Fruit fly (Drosophila melanogaster) whole organism, embryonic: ENCODE data around the gene CG8176.

Experiments
- CG10209 ChIP-seq: fragments of 200-800 bp; sonication (Bioruptor generic); optimal IDR thresholded peaks from 3 replicates; lab custom pipeline; 2017; ENCODE audit warnings: missing biosample characterization, mild to moderate bottlenecking, missing genetic modification characterization, missing genetic modification reagents
- CG10462 ChIP-seq: fragments of 200-800 bp; sonication (Bioruptor generic); optimal IDR thresholded peaks from 2 replicates; lab custom pipeline; 2016; ENCODE audit warnings: missing biosample characterization, missing genetic modification characterization
- CG11560 ChIP-seq: fragments of 200-800 bp; sonication (Bioruptor generic); IDR thresholded peaks from 3 replicates; pipeline ENCODE4 v1.3.6; 2022; ENCODE audit warnings: missing biosample characterization, missing genetic modification characterization
- CG11695 ChIP-seq: fragments of 200-800 bp; sonication (Bioruptor generic); IDR thresholded peaks from 3 replicates; pipeline ENCODE4 v1.3.6; 2022; ENCODE audit warnings: missing biosample characterization, missing genetic modification characterization
- CG1233 ChIP-seq: fragments of 200-800 bp; sonication (Bioruptor generic); optimal IDR thresholded peaks from 4 replicates; lab custom pipeline; 2018; ENCODE audit warnings: missing biosample characterization, mild to moderate bottlenecking, missing genetic modification characterization
- CG12659 ChIP-seq: fragments of 200-800 bp; sonication (Bioruptor generic); optimal IDR thresholded peaks from 3 replicates; lab custom pipeline; 2017; ENCODE audit warnings: mild to moderate bottlenecking, missing biosample characterization, missing genetic modification reagents, missing genetic modification characterization
- CG13123 ChIP-seq: fragments of 200-800 bp; sonication (Bioruptor generic); optimal IDR thresholded peaks from 2 replicates; lab custom pipeline; 2016; ENCODE audit warnings: missing biosample characterization, missing genetic modification characterization
- CG15011 ChIP-seq: fragments of 200-800 bp; sonication (Bioruptor generic); optimal IDR thresholded peaks from 3 replicates; lab custom pipeline; 2018; ENCODE audit warnings: missing biosample characterization, mild to moderate bottlenecking, missing genetic modification characterization
- CG1529 ChIP-seq: fragments of 200-800 bp; sonication (Bioruptor generic); optimal IDR thresholded peaks from 3 replicates; lab custom pipeline; 2018; ENCODE audit warnings: missing biosample characterization, missing genetic modification characterization
- CG2120 ChIP-seq: fragments of 200-800 bp; sonication (Bioruptor generic); optimal IDR thresholded peaks from 3 replicates; lab custom pipeline; 2016; ENCODE audit warnings: missing biosample characterization, missing genetic modification characterization
- CG2875 ChIP-seq: fragments of 200-800 bp; sonication (Bioruptor generic); optimal IDR thresholded peaks from 2 replicates; lab custom pipeline; 2017; ENCODE audit warnings: missing biosample characterization, mild to moderate bottlenecking, missing genetic modification characterization, missing genetic modification reagents
- CG9215 ChIP-seq: fragments of 200-800 bp; sonication (Bioruptor generic); IDR thresholded peaks from 2 replicates; pipeline ENCODE4 v1.3.6; 2022; ENCODE audit warnings: missing biosample characterization, missing genetic modification characterization
- Camta ChIP-seq: fragments of 200-800 bp; sonication (Bioruptor generic); optimal IDR thresholded peaks from 2 replicates; lab custom pipeline; 2016; ENCODE audit warnings: missing biosample characterization, missing genetic modification characterization
- CoRest ChIP-seq: fragments of 200-800 bp; sonication (Bioruptor generic); optimal IDR thresholded peaks from 3 replicates; lab custom pipeline; 2018; ENCODE audit warnings: missing biosample characterization, mild to moderate bottlenecking, missing genetic modification characterization, moderate library complexity
- Hey ChIP-seq: fragments of 200-800 bp; sonication (Bioruptor generic); optimal IDR thresholded peaks from 3 replicates; lab custom pipeline; 2018; ENCODE audit warnings: missing biosample characterization, mild to moderate bottlenecking, missing genetic modification characterization
- MBD-R2 ChIP-seq: fragments of 200-800 bp; sonication (Bioruptor generic); IDR thresholded peaks from 2 replicates; pipeline ENCODE4 v1.3.6; 2022; ENCODE audit warnings: missing biosample characterization, missing genetic modification characterization
- Meics ChIP-seq: fragments of 200-800 bp; sonication (Bioruptor generic); optimal IDR thresholded peaks from 2 replicates; lab custom pipeline; 2017; ENCODE audit warnings: missing biosample characterization, mild to moderate bottlenecking, missing genetic modification characterization
- Mrtf ChIP-seq: fragments of 200-800 bp; sonication (Bioruptor generic); IDR thresholded peaks from 3 replicates; pipeline ENCODE4 v1.3.6; 2022; ENCODE audit warnings: missing biosample characterization, missing genetic modification characterization
- Nf-YA ChIP-seq: fragments of 200-800 bp; sonication (Bioruptor generic); IDR thresholded peaks from 2 replicates; pipeline ENCODE4 v1.3.6; 2022; ENCODE audit warnings: missing biosample characterization, missing genetic modification characterization
- Nf-YC ChIP-seq: fragments of 200-800 bp; optimal IDR thresholded peaks from 3 replicates; lab custom pipeline; 2019; ENCODE audit warnings: missing biosample characterization, mild to moderate bottlenecking, missing genetic modification characterization, moderate library complexity
- Rx ChIP-seq: fragments of 200-800 bp; sonication (Bioruptor generic); IDR thresholded peaks from 2 replicates; pipeline ENCODE4 v1.3.6; 2022; ENCODE audit warnings: missing biosample characterization, missing genetic modification characterization
- Sox100B ChIP-seq: fragments of 200-800 bp; sonication (Bioruptor generic); optimal IDR thresholded peaks from 3 replicates; lab custom pipeline; 2018; ENCODE audit warnings: missing biosample characterization, mild to moderate bottlenecking, missing genetic modification characterization
- Xrp1 ChIP-seq: fragments of 200-800 bp; sonication (Bioruptor generic); IDR thresholded peaks from 2 replicates; pipeline ENCODE4 v1.3.6; 2022; ENCODE audit warnings: missing biosample characterization, missing genetic modification characterization
- abd-A ChIP-seq: fragments of 200-800 bp; sonication (Bioruptor generic); optimal IDR thresholded peaks from 3 replicates; lab custom pipeline; 2019; ENCODE audit warnings: missing biosample characterization, mild to moderate bottlenecking, missing genetic modification characterization, moderate library complexity
- ac ChIP-seq: fragments of 200-800 bp; sonication (Bioruptor generic); optimal IDR thresholded peaks from 3 replicates; lab custom pipeline; 2017; ENCODE audit warnings: missing biosample characterization, mild to moderate bottlenecking, missing genetic modification characterization
- ash1 ChIP-seq: fragments of 200-800 bp; sonication (Bioruptor generic); optimal IDR thresholded peaks from 2 replicates; lab custom pipeline; 2018; ENCODE audit warnings: missing biosample characterization, mild to moderate bottlenecking, missing genetic modification characterization
- bowl ChIP-seq: fragments of 200-800 bp; sonication (Bioruptor generic); IDR thresholded peaks from 2 replicates; pipeline ENCODE4 v1.3.6; 2022; ENCODE audit warnings: missing biosample characterization, missing genetic modification characterization
- chinmo ChIP-seq: fragments of 200-800 bp; sonication (Bioruptor generic); IDR thresholded peaks from 4 replicates; pipeline ENCODE4 v1.3.6; 2022; ENCODE audit warnings: missing biosample characterization, missing genetic modification characterization; ENCODE audit not compliant: partially characterized antibody
- chn ChIP-seq: fragments of 200-800 bp; sonication (Bioruptor generic); optimal IDR thresholded peaks from 2 replicates; lab custom pipeline; 2016; ENCODE audit warnings: missing biosample characterization, missing genetic modification characterization
- corto ChIP-seq: fragments of 200-800 bp; sonication (Bioruptor generic); optimal IDR thresholded peaks from 2 replicates; lab custom pipeline; 2016; ENCODE audit warnings: missing biosample characterization, mild to moderate bottlenecking, missing genetic modification characterization, moderate library complexity
- cwo ChIP-seq: fragments of 200-800 bp; sonication (Bioruptor generic); optimal IDR thresholded peaks from 3 replicates; lab custom pipeline; 2017; ENCODE audit warnings: missing biosample characterization, missing genetic modification characterization, mild to moderate bottlenecking, moderate library complexity, missing genetic modification reagents
- danr ChIP-seq: fragments of 200-800 bp; sonication (Bioruptor generic); IDR thresholded peaks from 2 replicates; pipeline ENCODE4 v1.3.6; 2022; ENCODE audit warnings: missing biosample characterization, missing genetic modification characterization
- dm ChIP-seq: fragments of 200-800 bp; sonication (Bioruptor generic); optimal IDR thresholded peaks from 3 replicates; lab custom pipeline; 2016; ENCODE audit warnings: missing biosample characterization, missing genetic modification characterization
- dpn ChIP-seq, 2 experiments: fragments of 200-800 bp; sonication (Bioruptor generic); optimal IDR thresholded peaks; 3 replicates each; lab custom pipeline; 2016; ENCODE audit warnings: missing biosample characterization in 2 of 2, missing genetic modification characterization in 2 of 2
- exex ChIP-seq: fragments of 200-800 bp; sonication (Bioruptor generic); optimal IDR thresholded peaks from 4 replicates; lab custom pipeline; 2018; ENCODE audit warnings: missing biosample characterization, mild to moderate bottlenecking, missing genetic modification characterization, moderate library complexity
- fd3F ChIP-seq: fragments of 200-800 bp; sonication (Bioruptor generic); optimal IDR thresholded peaks from 2 replicates; lab custom pipeline; 2018; ENCODE audit warnings: missing biosample characterization, mild to moderate bottlenecking, missing genetic modification characterization, moderate library complexity
- fd64A ChIP-seq: fragments of 200-800 bp; sonication (Bioruptor generic); optimal IDR thresholded peaks from 3 replicates; lab custom pipeline; 2018; ENCODE audit warnings: missing biosample characterization, mild to moderate bottlenecking, missing genetic modification characterization
- gce ChIP-seq: fragments of 200-800 bp; sonication (Bioruptor generic); IDR thresholded peaks from 3 replicates; pipeline ENCODE4 v1.3.6; 2022; ENCODE audit warnings: missing biosample characterization, missing genetic modification characterization
- gfzf ChIP-seq: fragments of 200-800 bp; sonication (Bioruptor generic); optimal IDR thresholded peaks from 2 replicates; lab custom pipeline; 2016; ENCODE audit warnings: missing biosample characterization, mild to moderate bottlenecking, missing genetic modification characterization, moderate library complexity
- org-1 ChIP-seq: fragments of 200-800 bp; sonication (Bioruptor generic); optimal IDR thresholded peaks from 2 replicates; lab custom pipeline; 2017; ENCODE audit warnings: missing biosample characterization, missing genetic modification characterization
- schlank ChIP-seq: fragments of 200-800 bp; sonication (Bioruptor generic); optimal IDR thresholded peaks from 2 replicates; lab custom pipeline; 2018; ENCODE audit warnings: missing biosample characterization, mild to moderate bottlenecking, missing genetic modification characterization
- sisA ChIP-seq: fragments of 200-800 bp; sonication (Bioruptor generic); IDR thresholded peaks from 2 replicates; pipeline ENCODE4 v1.3.6; 2022; ENCODE audit warnings: missing biosample characterization, missing genetic modification characterization
- slbo ChIP-seq: fragments of 200-800 bp; sonication (Bioruptor generic); IDR thresholded peaks from 2 replicates; pipeline ENCODE4 v1.3.6; 2022; ENCODE audit warnings: missing biosample characterization, missing genetic modification characterization
- tap ChIP-seq: fragments of 200-800 bp; optimal IDR thresholded peaks from 3 replicates; lab custom pipeline; 2019; ENCODE audit warnings: missing biosample characterization, mild to moderate bottlenecking, missing genetic modification characterization, moderate library complexity
- tio ChIP-seq: fragments of 200-800 bp; sonication (Bioruptor generic); optimal IDR thresholded peaks from 2 replicates; lab custom pipeline; 2017; ENCODE audit warnings: missing biosample characterization, missing genetic modification characterization, inconsistent platforms
- tna ChIP-seq: fragments of 200-800 bp; sonication (Bioruptor generic); IDR thresholded peaks from 2 replicates; pipeline ENCODE4 v1.3.6; 2022; ENCODE audit warnings: missing biosample characterization, missing genetic modification characterization; ENCODE audit not compliant: partially characterized antibody
- toy ChIP-seq: fragments of 200-800 bp; sonication (Bioruptor generic); IDR thresholded peaks from 2 replicates; pipeline ENCODE4 v1.3.6; 2022; ENCODE audit warnings: missing biosample characterization, missing genetic modification characterization
- unc-4 ChIP-seq: fragments of 200-800 bp; sonication (Bioruptor generic); IDR thresholded peaks from 2 replicates; pipeline ENCODE4 v1.3.6; 2022; ENCODE audit warnings: missing biosample characterization, missing genetic modification characterization; ENCODE audit not compliant: partially characterized antibody
- vvl ChIP-seq: fragments of 200-800 bp; sonication (Bioruptor generic); IDR thresholded peaks from 2 replicates; pipeline ENCODE4 v1.3.6; 2022; ENCODE audit warnings: missing biosample characterization, missing genetic modification characterization
- wdn ChIP-seq: fragments of 200-800 bp; sonication (Bioruptor generic); IDR thresholded peaks from 2 replicates; pipeline ENCODE4 v1.3.6; 2022; ENCODE audit warnings: missing biosample characterization, missing genetic modification characterization

CG8176 gene

DNA sequence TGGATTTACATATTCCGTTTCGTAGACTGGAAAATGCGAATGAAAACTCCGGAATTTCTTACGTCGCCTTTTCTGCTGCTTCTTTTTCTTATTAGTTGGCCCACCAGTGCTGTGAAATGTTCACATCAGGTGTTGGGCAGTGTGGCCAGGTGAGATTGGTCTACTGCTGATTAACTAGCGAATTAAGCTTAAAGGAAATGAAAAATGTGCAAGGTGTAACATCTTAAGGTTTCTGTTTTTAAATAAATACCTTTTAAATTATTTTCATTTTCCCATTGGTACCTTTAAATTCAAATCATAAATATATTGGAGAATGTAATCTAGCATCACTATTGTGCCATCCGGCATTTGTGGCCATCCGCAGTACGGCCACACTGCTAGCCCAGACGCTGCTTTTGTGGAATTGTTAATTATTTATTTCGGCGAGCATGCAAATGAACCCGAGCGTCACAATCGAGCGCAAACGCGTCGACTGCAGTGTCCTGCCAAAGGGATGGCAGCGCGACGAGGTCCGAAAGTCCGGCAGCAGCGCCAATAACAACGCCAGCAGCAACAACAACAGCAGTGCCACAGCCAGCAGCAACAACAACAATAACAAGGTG lies 43.7 kb downstream of the CG8176 start, which contains the start of the genes AP-1mu and MBD-like (continued):
- TF ChIP-seq unc-4 (GFP tag; lab: Robert Waterston, UW) (no peak), CG9215 (peak; percentile 66), dpn (GFP tag; optimal IDR thresholded peaks at IDR 0.05; lab: Kevin White, UChicago) (peak; percentile 62 to 75), schlank (tag; lab: Kevin White, UChicago) (no peak), ac (GFP tag; lab: Kevin White, UChicago) (no peak), gce (GFP tag; lab: Robert Waterston, UW) (no peak), CG2875 (GFP tag; lab: Kevin White, UChicago) (no peak), bowl (no peak), CG1529 (GFP tag; lab: Kevin White, UChicago) (peak; percentile 11), CG2120 (GFP tag; lab: Kevin White, UChicago) (peak; percentile 86), vvl (GFP tag; lab: Robert Waterston, UW) (peak; percentile 75), Nf-YC (peak; percentile 62), CG11695 (GFP tag; lab: Robert Waterston, UW) (no peak), corto (GFP tag; lab: Kevin White, UChicago) (no peak), Mrtf (peak; percentile 14; the same call in 1 of the 3 replicates), dm (GFP tag; lab: Kevin White, UChicago) (peak; percentile 30), fd3F (peak; percentile 39), Camta (GFP tag; lab: Kevin White, UChicago) (peak; percentile 74), sisA (peak; percentile 56), tna (no peak), CG10462 (GFP tag; lab: Kevin White, UChicago) (peak; percentile 41), chinmo (GFP tag; lab: Robert Waterston, UW) (0 out of 4 replicates have a peak, but pooled peaks have one; percentile 10), tio (GFP tag; lab: Kevin White, UChicago) (no peak), Meics (peak; percentile 48), tap (tag; lab: Kevin White, UChicago) (no peak), abd-A (tag; lab: Kevin White, UChicago) (no peak), Nf-YA (GFP tag; lab: Robert Waterston, UW) (no peak), cwo (no peak), Sox100B (GFP tag; lab: Kevin White, UChicago) (no peak), Hey (tag; lab: Kevin White, UChicago) (no peak), fd64A (no peak), CG10209 (GFP tag; lab: Kevin White, UChicago) (peak; percentile 67), toy (GFP tag; lab: Robert Waterston, UW) (0 out of 2 replicates have a peak, but pooled peaks have one; percentile 52), exex (tag; lab: Kevin White, UChicago) (no peak), Rx (peak; percentile 7; the same call in 1 of the 2 replicates), CG1233 (GFP tag; lab: Kevin White, UChicago) (peak; percentile 51), gfzf (GFP tag; lab: Kevin White, UChicago) (peak; percentile 89), slbo (GFP tag; lab: Robert Waterston, UW) (peak; percentile 80), MBD-R2 (GFP tag; lab: Robert Waterston, UW) (peak; percentile 81), chn (peak; percentile 77), ash1 (GFP tag; lab: Kevin White, UChicago) (no peak), Xrp1 (GFP tag; lab: Robert Waterston, UW) (peak; percentile 50), danr (GFP tag; lab: Robert Waterston, UW) (no peak), CG12659 (GFP tag; lab: Kevin White, UChicago) (peak; percentile 81), CoRest (tag; lab: Kevin White, UChicago) (peak; percentile 72), CG11560 (tag; lab: Robert Waterston, UW) (no peak), CG15011 (GFP tag; lab: Kevin White, UChicago) (no peak), CG13123 (GFP tag; lab: Kevin White, UChicago) (peak; percentile 64), org-1 (GFP tag; lab: Kevin White, UChicago) (no peak), wdn (GFP tag; lab: Robert Waterston, UW) (no peak)
